Fruit fly (Drosophila melanogaster): Measurements from ENCODE around the gene bab1.

DNA sequence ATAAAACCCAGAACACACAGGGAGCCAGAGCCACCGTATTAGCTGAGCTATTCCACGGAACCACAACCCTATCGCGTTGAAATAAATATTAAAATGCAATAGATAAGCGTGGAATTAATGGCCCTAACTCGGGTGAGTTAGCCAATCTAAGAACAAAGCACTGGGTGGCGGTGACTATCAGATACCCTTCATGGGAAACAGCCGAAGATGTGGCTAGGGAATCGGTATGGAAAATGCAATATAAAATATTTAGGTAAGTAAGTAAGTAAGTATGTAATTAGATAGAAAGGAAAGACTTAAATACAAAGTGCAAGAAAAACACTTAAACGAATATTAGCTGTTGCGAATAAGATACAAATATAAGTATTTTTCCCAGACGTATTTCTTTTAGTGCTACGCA lies 79.2 kb downstream of the bab1 start:
- TF ChIP-seq CTCF (optimal IDR thresholded peaks at IDR 0.05) (no peak), CG8478 (optimal IDR thresholded peaks at IDR 0.05) (no peak)

Measured in S2 (cell line).